Fruit fly (Drosophila melanogaster): Measurements from ENCODE around the gene emei.
A peak's percentile ranks its signal among the peaks of the same experiment; 100 is the strongest.

The emei gene

DNA sequence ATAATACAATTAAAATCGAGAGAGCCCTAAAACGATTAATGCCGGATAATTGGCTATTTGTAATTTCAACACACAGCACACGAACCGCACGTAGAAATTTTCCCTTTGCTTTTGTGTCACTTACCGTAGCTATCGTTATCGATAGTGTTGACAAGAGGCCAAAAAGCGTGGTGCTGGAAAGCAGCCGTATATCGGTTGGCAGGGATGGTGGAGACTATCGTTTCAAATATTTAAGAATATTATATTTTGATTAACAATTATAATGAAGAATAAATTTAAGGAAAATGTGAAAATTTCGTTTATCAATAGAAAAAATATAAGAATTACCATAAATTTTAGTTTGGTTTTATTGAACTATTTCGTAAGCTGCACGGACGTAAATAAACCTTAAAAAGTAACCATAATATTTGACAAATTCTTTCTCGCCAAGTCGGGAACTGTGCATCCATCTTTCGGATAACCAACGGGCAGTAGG is 16.4 kb upstream of the emei start, which contains the start of gene JIL-1 (continued):
- no peak for TF ChIP-seq D (optimal IDR thresholded peaks at IDR 0.05)
- peak; percentile 1 for TF ChIP-seq D (GFP tag; optimal IDR thresholded peaks at IDR 0.05)
- peak; percentile 54 for TF ChIP-seq Fer3 (tag; optimal IDR thresholded peaks at IDR 0.05)
- TF ChIP-seq CG4404 (GFP tag; IDR thresholded peaks at IDR 0.05), result peak; percentile 54; the same call in 1 of the 2 replicates
- TF ChIP-seq mirr (GFP tag; optimal IDR thresholded peaks at IDR 0.05), result no peak
- TF ChIP-seq exex (tag; optimal IDR thresholded peaks at IDR 0.05), result no peak
- peak; percentile 5; the same call in 1 of the 3 replicates for TF ChIP-seq sr (GFP tag; IDR thresholded peaks at IDR 0.05)
- no peak for TF ChIP-seq CkIIα-i1 (GFP tag; IDR thresholded peaks at IDR 0.05)
- TF ChIP-seq Bdp1 (GFP tag; optimal IDR thresholded peaks at IDR 0.05), result peak; percentile 15
- TF ChIP-seq Neu2 (GFP tag; optimal IDR thresholded peaks at IDR 0.05; ENCODE audit: borderline replicate concordance), result no peak
- TF ChIP-seq CG3065 (GFP tag; optimal IDR thresholded peaks at IDR 0.05), result no peak
- TF ChIP-seq CG12769 (tag; optimal IDR thresholded peaks at IDR 0.05), result peak; percentile 35
- TF ChIP-seq gsb-n (tag; optimal IDR thresholded peaks at IDR 0.05), result peak; percentile 32
- peak; percentile 60 for TF ChIP-seq Fer1 (GFP tag; optimal IDR thresholded peaks at IDR 0.05)
- no peak for TF ChIP-seq MTF-1 (GFP tag; optimal IDR thresholded peaks at IDR 0.05; ENCODE audit: borderline replicate concordance)
- TF ChIP-seq CG10274 (GFP tag; optimal IDR thresholded peaks at IDR 0.05), result no peak
- peak; percentile 51 for TF ChIP-seq lbe (GFP tag; optimal IDR thresholded peaks at IDR 0.05)
- TF ChIP-seq aop (GFP tag; IDR thresholded peaks at IDR 0.05), result 0 out of 2 replicates have a peak, but pooled peaks have one; percentile 39
- no peak for TF ChIP-seq Oaz (GFP tag; IDR thresholded peaks at IDR 0.05)
- TF ChIP-seq ftz-f1 (GFP tag; optimal IDR thresholded peaks at IDR 0.05), result no peak
- peak; percentile 66 for TF ChIP-seq stwl (tag; optimal IDR thresholded peaks at IDR 0.05)
- peak; percentile 72; the same call in 1 of the 2 replicates for TF ChIP-seq CG16779 (GFP tag; IDR thresholded peaks at IDR 0.05)
- peak; percentile 63 for TF ChIP-seq Chrac-16 (GFP tag; optimal IDR thresholded peaks at IDR 0.05)
- no peak for TF ChIP-seq dm (GFP tag; optimal IDR thresholded peaks at IDR 0.05)
- TF ChIP-seq slou (GFP tag; optimal IDR thresholded peaks at IDR 0.05), result peak; percentile 47
- no peak for TF ChIP-seq cg (GFP tag; optimal IDR thresholded peaks at IDR 0.05)
- peak; percentile 67; the same call in 2 of the 4 replicates for TF ChIP-seq chinmo (GFP tag; IDR thresholded peaks at IDR 0.05; ENCODE audit: partially characterized antibody)
- TF ChIP-seq hbn (GFP tag; IDR thresholded peaks at IDR 0.05; ENCODE audit: partially characterized antibody), result peak; percentile 75
- TF ChIP-seq Abd-B (GFP tag; optimal IDR thresholded peaks at IDR 0.05), result peak; percentile 26
- TF ChIP-seq CG9609 (GFP tag; optimal IDR thresholded peaks at IDR 0.05), result peak; percentile 3
- TF ChIP-seq org-1 (GFP tag; optimal IDR thresholded peaks at IDR 0.05), result peak; percentile 15
- TF ChIP-seq CG2116 (GFP tag; optimal IDR thresholded peaks at IDR 0.05), result peak; percentile 58
- peak; percentile 56 for TF ChIP-seq onecut (GFP tag; IDR thresholded peaks at IDR 0.05)
- TF ChIP-seq CG16813 (GFP tag; IDR thresholded peaks at IDR 0.05; ENCODE audit: partially characterized antibody), result peak; percentile 89
- TF ChIP-seq Jarid2 (GFP tag; optimal IDR thresholded peaks at IDR 0.05), result peak; percentile 27
- peak; percentile 2 for TF ChIP-seq CG8388 (GFP tag; optimal IDR thresholded peaks at IDR 0.05)
- TF ChIP-seq CG34376 (GFP tag; optimal IDR thresholded peaks at IDR 0.05), result peak; percentile 26
- TF ChIP-seq tgo (GFP tag; IDR thresholded peaks at IDR 0.05), result peak; percentile 76
- no peak for TF ChIP-seq Ravus (GFP tag; IDR thresholded peaks at IDR 0.05)
- TF ChIP-seq NFAT (GFP tag; IDR thresholded peaks at IDR 0.05), result peak; percentile 92
- TF ChIP-seq unpg (GFP tag; optimal IDR thresholded peaks at IDR 0.05), result peak; percentile 30
- no peak for TF ChIP-seq odd (GFP tag; optimal IDR thresholded peaks at IDR 0.05)
- no peak for TF ChIP-seq CrebB (tag; optimal IDR thresholded peaks at IDR 0.05)
- peak; percentile 12 for TF ChIP-seq CG8924 (tag; optimal IDR thresholded peaks at IDR 0.05)
- TF ChIP-seq CG10462 (GFP tag; optimal IDR thresholded peaks at IDR 0.05), result no peak
- no peak for TF ChIP-seq hth (optimal IDR thresholded peaks at IDR 0.05)
- no peak for TF ChIP-seq CG10565 (GFP tag; optimal IDR thresholded peaks at IDR 0.05)
- TF ChIP-seq CG11723 (GFP tag; optimal IDR thresholded peaks at IDR 0.05), result peak; percentile 50
- no peak for TF ChIP-seq Fer2 (tag; optimal IDR thresholded peaks at IDR 0.05)
- TF ChIP-seq CG3163 (GFP tag; optimal IDR thresholded peaks at IDR 0.05), result no peak
- TF ChIP-seq Lhr (GFP tag; optimal IDR thresholded peaks at IDR 0.05), result no peak
